Fruit fly (Drosophila melanogaster) whole organism, embryonic: ENCODE measurements around the gene VGlut.
A peak's percentile ranks its signal among the peaks of the same experiment; 100 is the strongest.

Experiments used
- CG11456 ChIP-seq: fragments of 200-800 bp; sonication (Bioruptor generic); IDR thresholded peaks from 3 replicates; pipeline ENCODE4 v1.3.6; 2022; ENCODE audit warnings: missing biosample characterization, missing genetic modification characterization
- CG11560 ChIP-seq: fragments of 200-800 bp; sonication (Bioruptor generic); IDR thresholded peaks from 3 replicates; pipeline ENCODE4 v1.3.6; 2022; ENCODE audit warnings: missing biosample characterization, missing genetic modification characterization
- CG12659 ChIP-seq: fragments of 200-800 bp; sonication (Bioruptor generic); optimal IDR thresholded peaks from 3 replicates; lab custom pipeline; 2017; ENCODE audit warnings: mild to moderate bottlenecking, missing biosample characterization, missing genetic modification reagents, missing genetic modification characterization
- CG12744 ChIP-seq: fragments of 200-800 bp; sonication (Bioruptor generic); optimal IDR thresholded peaks from 2 replicates; lab custom pipeline; 2016; ENCODE audit warnings: missing biosample characterization, missing genetic modification characterization
- CG12942 ChIP-seq: fragments of 200-800 bp; sonication (Bioruptor generic); optimal IDR thresholded peaks from 3 replicates; lab custom pipeline; 2016; ENCODE audit warnings: missing biosample characterization, missing genetic modification characterization
- CG16779 ChIP-seq: fragments of 200-800 bp; sonication (Bioruptor generic); IDR thresholded peaks from 2 replicates; pipeline ENCODE4 v1.3.6; 2022; ENCODE audit warnings: missing biosample characterization, missing genetic modification characterization
- CG17385 ChIP-seq: fragments of 200-800 bp; sonication (Bioruptor generic); optimal IDR thresholded peaks from 3 replicates; lab custom pipeline; 2018; ENCODE audit warnings: missing biosample characterization, mild to moderate bottlenecking, missing genetic modification characterization
- CG17568 ChIP-seq: fragments of 200-800 bp; sonication (Bioruptor generic); optimal IDR thresholded peaks from 2 replicates; lab custom pipeline; 2018; ENCODE audit warnings: missing biosample characterization, mild to moderate bottlenecking, missing genetic modification characterization, moderate library complexity
- CG2202 ChIP-seq: fragments of 200-800 bp; sonication (Bioruptor generic); optimal IDR thresholded peaks from 2 replicates; lab custom pipeline; 2018; ENCODE audit warnings: missing biosample characterization, mild to moderate bottlenecking, missing genetic modification characterization
- CG2678 ChIP-seq: fragments of 200-800 bp; sonication (Bioruptor generic); optimal IDR thresholded peaks from 3 replicates; lab custom pipeline; 2019; ENCODE audit warnings: missing biosample characterization, mild to moderate bottlenecking, missing genetic modification characterization, moderate library complexity
- CG30020 ChIP-seq: fragments of 200-800 bp; optimal IDR thresholded peaks from 2 replicates; lab custom pipeline; 2019; ENCODE audit warnings: missing biosample characterization, mild to moderate bottlenecking, missing genetic modification characterization, moderate library complexity
- CG31441 ChIP-seq: fragments of 200-800 bp; sonication (Bioruptor generic); IDR thresholded peaks from 2 replicates; pipeline ENCODE4 v1.3.6; 2022; ENCODE audit warnings: missing biosample characterization, missing genetic modification characterization
- CG3726 ChIP-seq: fragments of 200-800 bp; sonication (Bioruptor generic); IDR thresholded peaks from 3 replicates; pipeline ENCODE4, ENCODE4 v1.3.6; 2022; ENCODE audit warnings: missing biosample characterization, missing genetic modification characterization
- CG6654 ChIP-seq: fragments of 200-800 bp; sonication (Bioruptor generic); optimal IDR thresholded peaks from 2 replicates; lab custom pipeline; 2017; ENCODE audit warnings: missing biosample characterization, mild to moderate bottlenecking, missing genetic modification characterization
- CG7372 ChIP-seq: fragments of 200-800 bp; sonication (Bioruptor generic); IDR thresholded peaks from 2 replicates; pipeline ENCODE4 v1.3.6; 2022; ENCODE audit warnings: missing biosample characterization, missing genetic modification characterization
- CG7745 ChIP-seq: fragments of 200-800 bp; sonication (Bioruptor generic); optimal IDR thresholded peaks from 2 replicates; lab custom pipeline; 2018; ENCODE audit warnings: missing biosample characterization, mild to moderate bottlenecking, missing genetic modification characterization, moderate library complexity
- CG7987 ChIP-seq: fragments of 200-800 bp; sonication (Bioruptor generic); optimal IDR thresholded peaks from 2 replicates; lab custom pipeline; 2018; ENCODE audit warnings: missing biosample characterization, mild to moderate bottlenecking, missing genetic modification characterization, moderate library complexity
- CG8359 ChIP-seq: fragments of 200-800 bp; sonication (Bioruptor generic); optimal IDR thresholded peaks from 2 replicates; lab custom pipeline; 2017; ENCODE audit warnings: missing biosample characterization, mild to moderate bottlenecking, missing genetic modification characterization, borderline replicate concordance
- CG9437 ChIP-seq: fragments of 200-800 bp; sonication (Bioruptor generic); optimal IDR thresholded peaks from 2 replicates; lab custom pipeline; 2018; ENCODE audit warnings: missing biosample characterization, mild to moderate bottlenecking, missing genetic modification characterization
- Camta ChIP-seq: fragments of 200-800 bp; sonication (Bioruptor generic); optimal IDR thresholded peaks from 2 replicates; lab custom pipeline; 2016; ENCODE audit warnings: missing biosample characterization, missing genetic modification characterization
- D19B ChIP-seq: fragments of 200-800 bp; sonication (Bioruptor generic); optimal IDR thresholded peaks from 2 replicates; lab custom pipeline; 2017; ENCODE audit warnings: missing biosample characterization, mild to moderate bottlenecking, missing genetic modification characterization
- Dbx ChIP-seq: fragments of 200-800 bp; sonication (Bioruptor generic); IDR thresholded peaks from 3 replicates; pipeline ENCODE4 v1.3.6; 2022; ENCODE audit warnings: missing biosample characterization, missing genetic modification characterization
- HLH4C ChIP-seq: fragments of 200-800 bp; sonication (Bioruptor generic); IDR thresholded peaks from 3 replicates; pipeline ENCODE4 v1.3.6; 2022; ENCODE audit warnings: missing biosample characterization, missing genetic modification characterization; ENCODE audit not compliant: partially characterized antibody
- HLHmδ ChIP-seq: fragments of 200-800 bp; sonication (Bioruptor generic); optimal IDR thresholded peaks from 2 replicates; lab custom pipeline; 2018; ENCODE audit warnings: missing biosample characterization, mild to moderate bottlenecking, missing genetic modification characterization, moderate library complexity
- HmgZ ChIP-seq: fragments of 200-800 bp; sonication (Bioruptor generic); optimal IDR thresholded peaks from 2 replicates; lab custom pipeline; 2018; ENCODE audit warnings: missing biosample characterization, mild to moderate bottlenecking, missing genetic modification characterization
- Hr51 ChIP-seq, 2 experiments: fragments of 200-800 bp; sonication (Bioruptor generic); optimal IDR thresholded peaks; 2 replicates in 1 of 2; 3 replicates in 1 of 2; lab custom pipeline; 2016 to 2018; ENCODE audit warnings: missing biosample characterization in 2 of 2, missing genetic modification characterization in 2 of 2, mild to moderate bottlenecking in 1 of 2, moderate library complexity in 1 of 2
- Poxn ChIP-seq: fragments of 200-800 bp; sonication (Bioruptor generic); IDR thresholded peaks from 2 replicates; pipeline ENCODE4 v1.3.6; 2022; ENCODE audit warnings: missing biosample characterization, missing genetic modification characterization
- Scr ChIP-seq: fragments of 200-800 bp; sonication (Bioruptor generic); IDR thresholded peaks from 2 replicates; pipeline ENCODE4 v1.3.6; 2022; ENCODE audit warnings: missing biosample characterization, missing genetic modification characterization; ENCODE audit not compliant: partially characterized antibody
- Sin3A ChIP-seq: fragments of >200 bp; optimal IDR thresholded peaks from 2 replicates; lab custom pipeline; 2018
- ash1 ChIP-seq: fragments of 200-800 bp; sonication (Bioruptor generic); optimal IDR thresholded peaks from 2 replicates; lab custom pipeline; 2018; ENCODE audit warnings: missing biosample characterization, mild to moderate bottlenecking, missing genetic modification characterization
- ato ChIP-seq: fragments of 200-800 bp; sonication (Bioruptor generic); IDR thresholded peaks from 2 replicates; pipeline ENCODE4 v1.3.6; 2022; ENCODE audit warnings: missing biosample characterization, missing genetic modification characterization; ENCODE audit not compliant: partially characterized antibody
- bcd ChIP-seq: fragments of 200-800 bp; sonication (Bioruptor generic); optimal IDR thresholded peaks from 2 replicates; lab custom pipeline; 2017; ENCODE audit warnings: missing biosample characterization, mild to moderate bottlenecking, missing genetic modification characterization
- cwo ChIP-seq: fragments of 200-800 bp; sonication (Bioruptor generic); optimal IDR thresholded peaks from 3 replicates; lab custom pipeline; 2017; ENCODE audit warnings: missing biosample characterization, missing genetic modification characterization, mild to moderate bottlenecking, moderate library complexity, missing genetic modification reagents
- dati ChIP-seq: fragments of 200-800 bp; sonication (Bioruptor generic); IDR thresholded peaks from 2 replicates; pipeline ENCODE4 v1.3.6; 2022; ENCODE audit warnings: missing biosample characterization, missing genetic modification characterization
- dmrt11E ChIP-seq: fragments of 200-800 bp; sonication (Bioruptor generic); optimal IDR thresholded peaks from 3 replicates; lab custom pipeline; 2018; ENCODE audit warnings: missing biosample characterization, mild to moderate bottlenecking, missing genetic modification characterization, moderate library complexity
- eve ChIP-seq, 2 experiments: fragments of >200 bp; optimal IDR thresholded peaks; 2 replicates each; lab custom pipeline; 2017; ENCODE audit warnings: missing biosample characterization in 2 of 2, missing genetic modification characterization in 2 of 2
- eyg ChIP-seq: fragments of 200-800 bp; sonication (Bioruptor generic); optimal IDR thresholded peaks from 3 replicates; lab custom pipeline; 2016; ENCODE audit warnings: missing biosample characterization, missing genetic modification characterization
- her ChIP-seq: fragments of 200-800 bp; sonication (Bioruptor generic); optimal IDR thresholded peaks from 2 replicates; lab custom pipeline; 2016; ENCODE audit warnings: missing biosample characterization, missing genetic modification characterization
- lab ChIP-seq: fragments of 200-800 bp; sonication (Bioruptor generic); optimal IDR thresholded peaks from 3 replicates; lab custom pipeline; 2017; ENCODE audit warnings: missing biosample characterization, missing genetic modification characterization, mild to moderate bottlenecking, moderate library complexity, missing genetic modification reagents
- nerfin-1 ChIP-seq: fragments of 200-800 bp; sonication (Bioruptor generic); optimal IDR thresholded peaks from 3 replicates; lab custom pipeline; 2019; ENCODE audit warnings: missing biosample characterization, mild to moderate bottlenecking, missing genetic modification characterization, moderate library complexity
- otp ChIP-seq: fragments of 200-800 bp; sonication (Bioruptor generic); IDR thresholded peaks from 3 replicates; pipeline ENCODE4, ENCODE4 v1.3.6; 2022; ENCODE audit warnings: missing biosample characterization, missing genetic modification characterization
- repo ChIP-seq: fragments of 200-800 bp; sonication (Bioruptor generic); optimal IDR thresholded peaks from 2 replicates; lab custom pipeline; 2016; ENCODE audit warnings: missing biosample characterization, missing genetic modification characterization
- schlank ChIP-seq: fragments of 200-800 bp; sonication (Bioruptor generic); optimal IDR thresholded peaks from 2 replicates; lab custom pipeline; 2018; ENCODE audit warnings: missing biosample characterization, mild to moderate bottlenecking, missing genetic modification characterization
- sd ChIP-seq: fragments of 200-800 bp; sonication (Bioruptor generic); optimal IDR thresholded peaks from 3 replicates; lab custom pipeline; 2018; ENCODE audit warnings: missing biosample characterization, mild to moderate bottlenecking, missing genetic modification characterization, moderate library complexity
- tna ChIP-seq: fragments of 200-800 bp; sonication (Bioruptor generic); IDR thresholded peaks from 2 replicates; pipeline ENCODE4 v1.3.6; 2022; ENCODE audit warnings: missing biosample characterization, missing genetic modification characterization; ENCODE audit not compliant: partially characterized antibody
- unpg ChIP-seq: fragments of 200-800 bp; sonication (Bioruptor generic); optimal IDR thresholded peaks from 3 replicates; lab custom pipeline; 2018; ENCODE audit warnings: missing biosample characterization, mild to moderate bottlenecking, missing genetic modification characterization, moderate library complexity
- zf30C ChIP-seq: fragments of 200-800 bp; sonication (Bioruptor generic); optimal IDR thresholded peaks from 3 replicates; lab custom pipeline; 2018; ENCODE audit warnings: missing biosample characterization, mild to moderate bottlenecking, missing genetic modification characterization

VGlut gene

DNA sequence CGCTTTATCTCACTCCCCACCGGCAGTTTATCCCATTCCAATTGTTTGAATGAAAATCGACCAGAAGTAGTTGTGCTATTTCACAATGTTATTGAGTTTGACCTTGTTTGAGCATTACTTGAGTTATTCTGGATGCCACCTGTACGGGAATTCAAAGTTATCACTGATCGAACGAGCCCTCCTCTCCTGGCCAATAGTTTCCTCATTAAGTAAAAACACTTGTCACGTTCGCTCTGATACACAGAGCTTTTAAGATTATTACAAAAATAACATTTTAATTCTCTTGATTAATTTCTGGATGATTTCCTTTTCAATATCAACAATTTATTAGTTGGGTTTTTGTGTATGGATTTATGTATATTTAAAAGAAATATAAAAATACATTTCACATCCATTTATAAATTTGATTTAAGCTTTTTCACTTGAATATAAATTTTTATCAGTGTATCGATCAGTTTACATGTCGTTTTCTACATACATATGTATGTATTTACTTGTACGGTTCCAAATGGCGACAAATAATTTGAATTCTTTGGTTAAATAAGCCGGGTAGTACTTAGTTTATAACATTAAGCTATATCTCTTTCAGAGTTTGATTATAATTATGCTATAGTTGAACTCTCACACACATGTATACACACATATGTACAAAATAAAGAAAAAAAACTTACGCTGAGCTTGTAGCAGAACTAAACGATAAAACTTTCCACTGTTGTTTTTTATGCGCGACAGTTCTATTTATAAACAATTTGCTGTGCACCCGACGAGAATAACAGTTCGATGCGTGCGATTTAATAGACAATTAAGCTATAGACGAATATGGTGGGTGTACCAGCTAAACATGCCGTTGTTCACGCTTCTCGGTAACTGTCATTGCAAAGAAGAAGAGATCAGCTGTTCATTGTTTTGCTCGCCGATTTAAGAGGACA lies 26.0 kb upstream of the VGlut start, which contains the start of the genes CG3609 and CG15390 (continued):
- TF ChIP-seq Camta (GFP tag; lab: Kevin White, UChicago) (peak; percentile 67), Hr51 (GFP tag; optimal IDR thresholded peaks at IDR 0.05; lab: Kevin White, UChicago) (peak; percentile 81 to 92), HLHmδ (no peak), CG12942 (GFP tag; lab: Kevin White, UChicago) (peak; percentile 77), her (GFP tag; lab: Kevin White, UChicago) (peak; percentile 94), tna (GFP tag; lab: Robert Waterston, UW) (no peak), CG6654 (GFP tag; lab: Kevin White, UChicago) (no peak), CG7372 (GFP tag; lab: Robert Waterston, UW) (peak; percentile 60), CG31441 (GFP tag; lab: Robert Waterston, UW) (peak; percentile 69), otp (peak; percentile 92), cwo (GFP tag; lab: Kevin White, UChicago) (peak; percentile 8), unpg (GFP tag; lab: Kevin White, UChicago) (peak; percentile 81), CG11456 (GFP tag; lab: Robert Waterston, UW) (peak; percentile 96), zf30C (GFP tag; lab: Kevin White, UChicago) (peak; percentile 11), eve (GFP tag; optimal IDR thresholded peaks at IDR 0.05; lab: Kevin White, UChicago) (no peak), CG30020 (tag; lab: Kevin White, UChicago) (peak; percentile 63), CG2202 (tag; lab: Kevin White, UChicago) (peak; percentile 28), CG7987 (GFP tag; lab: Kevin White, UChicago) (peak; percentile 72), HLH4C (no peak), CG2678 (tag; lab: Kevin White, UChicago) (peak; percentile 66), CG11560 (peak; percentile 68), CG12744 (peak; percentile 86), ato (GFP tag; lab: Robert Waterston, UW) (no peak), CG7745 (tag; lab: Kevin White, UChicago) (no peak), CG8359 (GFP tag; lab: Kevin White, UChicago) (no peak), CG12659 (GFP tag; lab: Kevin White, UChicago) (peak; percentile 75), schlank (tag; lab: Kevin White, UChicago) (peak; percentile 92), bcd (GFP tag; lab: Kevin White, UChicago) (peak; percentile 71), dmrt11E (tag; lab: Kevin White, UChicago) (peak; percentile 15), CG3726 (GFP tag; lab: Robert Waterston, UW) (0 out of 3 replicates have a peak, but pooled peaks have one; percentile 17), Poxn (GFP tag; lab: Robert Waterston, UW) (peak; percentile 63), CG9437 (GFP tag; lab: Kevin White, UChicago) (peak; percentile 56), D19B (GFP tag; lab: Kevin White, UChicago) (no peak), nerfin-1 (tag; lab: Kevin White, UChicago) (peak; percentile 6), Scr (GFP tag; lab: Robert Waterston, UW) (peak; percentile 16; the same call in 1 of the 2 replicates), CG17385 (GFP tag; lab: Kevin White, UChicago) (peak; percentile 99), sd (peak; percentile 89), dati (GFP tag; lab: Robert Waterston, UW) (peak; percentile 74; the same call in 1 of the 2 replicates), eyg (GFP tag; lab: Kevin White, UChicago) (peak; percentile 76), lab (GFP tag; lab: Kevin White, UChicago) (peak; percentile 80), Dbx (GFP tag; lab: Robert Waterston, UW) (peak; percentile 87), Sin3A (lab: Kevin White, UChicago) (peak; percentile 4), repo (GFP tag; lab: Kevin White, UChicago) (peak; percentile 74), CG17568 (peak; percentile 79), HmgZ (tag; lab: Kevin White, UChicago) (peak; percentile 87), CG16779 (GFP tag; lab: Robert Waterston, UW) (peak; percentile 92), ash1 (GFP tag; lab: Kevin White, UChicago) (peak; percentile 86)
